Fruit fly (Drosophila melanogaster) whole organism, embryonic: ENCODE data around the gene bmm.

Source experiments
- B-H1 ChIP-seq: fragments of 200-800 bp; sonication (Bioruptor generic); IDR thresholded peaks from 3 replicates; pipeline ENCODE4 v1.3.6; 2022; ENCODE audit warnings: missing biosample characterization, missing genetic modification characterization
- BtbVII ChIP-seq: fragments of 200-800 bp; sonication (Bioruptor generic); optimal IDR thresholded peaks from 3 replicates; lab custom pipeline; 2017; ENCODE audit warnings: missing biosample characterization, mild to moderate bottlenecking, missing genetic modification characterization
- CG10147 ChIP-seq: fragments of 200-800 bp; sonication (Bioruptor generic); optimal IDR thresholded peaks from 2 replicates; lab custom pipeline; 2019; ENCODE audit warnings: missing biosample characterization, mild to moderate bottlenecking, missing genetic modification characterization, moderate library complexity
- CG10543 ChIP-seq: fragments of 200-800 bp; sonication (Bioruptor generic); optimal IDR thresholded peaks from 3 replicates; lab custom pipeline; 2017; ENCODE audit warnings: missing biosample characterization, mild to moderate bottlenecking, missing genetic modification characterization, moderate library complexity
- CG11504 ChIP-seq: fragments of 200-800 bp; sonication (Bioruptor generic); optimal IDR thresholded peaks from 3 replicates; lab custom pipeline; 2019; ENCODE audit warnings: missing biosample characterization, mild to moderate bottlenecking, missing genetic modification characterization, moderate library complexity
- CG12391 ChIP-seq: fragments of 200-800 bp; sonication (Bioruptor generic); optimal IDR thresholded peaks from 3 replicates; lab custom pipeline; 2018; ENCODE audit warnings: missing biosample characterization, mild to moderate bottlenecking, missing genetic modification characterization, moderate library complexity
- CG12942 ChIP-seq: fragments of 200-800 bp; sonication (Bioruptor generic); optimal IDR thresholded peaks from 3 replicates; lab custom pipeline; 2016; ENCODE audit warnings: missing biosample characterization, missing genetic modification characterization
- CG13287 ChIP-seq: fragments of 200-800 bp; sonication (Bioruptor generic); IDR thresholded peaks from 2 replicates; pipeline ENCODE4 v1.3.6; 2022; ENCODE audit warnings: missing biosample characterization, missing genetic modification characterization; ENCODE audit not compliant: partially characterized antibody
- CG14860 ChIP-seq: fragments of 200-800 bp; sonication (Bioruptor generic); IDR thresholded peaks from 3 replicates; pipeline ENCODE4 v1.3.6; 2022; ENCODE audit warnings: missing biosample characterization, missing genetic modification characterization; ENCODE audit not compliant: partially characterized antibody
- CG15269 ChIP-seq: fragments of 200-800 bp; sonication (Bioruptor generic); optimal IDR thresholded peaks from 2 replicates; lab custom pipeline; 2018; ENCODE audit warnings: missing biosample characterization, mild to moderate bottlenecking, missing genetic modification characterization, moderate library complexity
- CG15696 ChIP-seq: fragments of 200-800 bp; sonication (Bioruptor generic); optimal IDR thresholded peaks from 2 replicates; lab custom pipeline; 2019; ENCODE audit warnings: missing biosample characterization, mild to moderate bottlenecking, missing genetic modification characterization, moderate library complexity
- CG1602 ChIP-seq: fragments of 200-800 bp; sonication (Bioruptor generic); optimal IDR thresholded peaks from 3 replicates; lab custom pipeline; 2016; ENCODE audit warnings: missing biosample characterization, missing genetic modification characterization
- CG18599 ChIP-seq: fragments of 200-800 bp; sonication (Bioruptor generic); optimal IDR thresholded peaks from 3 replicates; lab custom pipeline; 2017; ENCODE audit warnings: missing biosample characterization, missing genetic modification characterization, mild to moderate bottlenecking, moderate library complexity, missing genetic modification reagents
- CG2116 ChIP-seq: fragments of 200-800 bp; sonication (Bioruptor generic); optimal IDR thresholded peaks from 3 replicates; lab custom pipeline; 2018; ENCODE audit warnings: missing biosample characterization, mild to moderate bottlenecking, missing genetic modification characterization
- CG2678 ChIP-seq: fragments of 200-800 bp; sonication (Bioruptor generic); optimal IDR thresholded peaks from 3 replicates; lab custom pipeline; 2019; ENCODE audit warnings: missing biosample characterization, mild to moderate bottlenecking, missing genetic modification characterization, moderate library complexity
- CG2712 ChIP-seq: fragments of 200-800 bp; optimal IDR thresholded peaks from 3 replicates; lab custom pipeline; 2019; ENCODE audit warnings: missing biosample characterization, mild to moderate bottlenecking, missing genetic modification characterization, moderate library complexity
- CG31224 ChIP-seq: fragments of 200-800 bp; sonication (Bioruptor generic); IDR thresholded peaks from 2 replicates; pipeline ENCODE4 v1.3.6; 2022; ENCODE audit warnings: missing biosample characterization, missing genetic modification characterization
- CG33557 ChIP-seq: fragments of 200-800 bp; sonication (Bioruptor generic); optimal IDR thresholded peaks from 2 replicates; lab custom pipeline; 2019; ENCODE audit warnings: missing biosample characterization, mild to moderate bottlenecking, missing genetic modification characterization, moderate library complexity
- CG6654 ChIP-seq: fragments of 200-800 bp; sonication (Bioruptor generic); optimal IDR thresholded peaks from 2 replicates; lab custom pipeline; 2017; ENCODE audit warnings: missing biosample characterization, mild to moderate bottlenecking, missing genetic modification characterization
- CG6813 ChIP-seq: fragments of 200-800 bp; sonication (Bioruptor generic); optimal IDR thresholded peaks from 2 replicates; lab custom pipeline; 2017; ENCODE audit warnings: missing biosample characterization, missing genetic modification characterization, mild to moderate bottlenecking, moderate library complexity, missing genetic modification reagents
- CkIIα-i1 ChIP-seq: fragments of 200-800 bp; sonication (Bioruptor generic); IDR thresholded peaks from 2 replicates; pipeline ENCODE4 v1.3.6; 2022; ENCODE audit warnings: missing biosample characterization, missing genetic modification characterization
- Deaf1 ChIP-seq: fragments of 200-800 bp; optimal IDR thresholded peaks from 3 replicates; lab custom pipeline; 2019; ENCODE audit warnings: missing biosample characterization, mild to moderate bottlenecking, missing genetic modification characterization, moderate library complexity
- Elba2 ChIP-seq: fragments of 200-800 bp; sonication (Bioruptor generic); optimal IDR thresholded peaks from 3 replicates; lab custom pipeline; 2016; ENCODE audit warnings: missing biosample characterization, missing genetic modification characterization
- Fer1 ChIP-seq: fragments of 200-800 bp; sonication (Bioruptor generic); optimal IDR thresholded peaks from 2 replicates; lab custom pipeline; 2017; ENCODE audit warnings: missing biosample characterization, mild to moderate bottlenecking, missing genetic modification characterization
- Fer3 ChIP-seq: fragments of 200-800 bp; sonication (Bioruptor generic); optimal IDR thresholded peaks from 2 replicates; lab custom pipeline; 2018; ENCODE audit warnings: missing biosample characterization, mild to moderate bottlenecking, missing genetic modification characterization, moderate library complexity
- HLH4C ChIP-seq: fragments of 200-800 bp; sonication (Bioruptor generic); IDR thresholded peaks from 3 replicates; pipeline ENCODE4 v1.3.6; 2022; ENCODE audit warnings: missing biosample characterization, missing genetic modification characterization; ENCODE audit not compliant: partially characterized antibody
- Hey ChIP-seq: fragments of 200-800 bp; sonication (Bioruptor generic); optimal IDR thresholded peaks from 3 replicates; lab custom pipeline; 2018; ENCODE audit warnings: missing biosample characterization, mild to moderate bottlenecking, missing genetic modification characterization
- Hr51 ChIP-seq, 2 experiments: fragments of 200-800 bp; sonication (Bioruptor generic); optimal IDR thresholded peaks; 2 replicates in 1 of 2; 3 replicates in 1 of 2; lab custom pipeline; 2016 to 2018; ENCODE audit warnings: missing biosample characterization in 2 of 2, missing genetic modification characterization in 2 of 2, mild to moderate bottlenecking in 1 of 2, moderate library complexity in 1 of 2
- Lim3 ChIP-seq: fragments of 200-800 bp; sonication (Bioruptor generic); IDR thresholded peaks from 2 replicates; pipeline ENCODE4 v1.3.6; 2022; ENCODE audit warnings: missing biosample characterization, missing genetic modification characterization
- Max ChIP-seq: fragments of 200-800 bp; sonication (Bioruptor generic); optimal IDR thresholded peaks from 2 replicates; lab custom pipeline; 2016; ENCODE audit warnings: missing biosample characterization, mild to moderate bottlenecking, missing genetic modification characterization
- Mrtf ChIP-seq: fragments of 200-800 bp; sonication (Bioruptor generic); IDR thresholded peaks from 3 replicates; pipeline ENCODE4 v1.3.6; 2022; ENCODE audit warnings: missing biosample characterization, missing genetic modification characterization
- Oaz ChIP-seq: fragments of 200-800 bp; sonication (Bioruptor generic); IDR thresholded peaks from 2 replicates; pipeline ENCODE4 v1.3.6; 2022; ENCODE audit warnings: missing biosample characterization, missing genetic modification characterization
- Taf1 ChIP-seq: fragments of 200-800 bp; sonication (Bioruptor generic); IDR thresholded peaks from 2 replicates; pipeline ENCODE4 v1.3.6; 2022; ENCODE audit warnings: missing biosample characterization, missing genetic modification characterization
- ab ChIP-seq: fragments of 200-800 bp; sonication (Bioruptor generic); optimal IDR thresholded peaks from 2 replicates; lab custom pipeline; 2016; ENCODE audit warnings: missing biosample characterization, missing genetic modification characterization
- bigmax ChIP-seq: fragments of 200-800 bp; sonication (Bioruptor generic); optimal IDR thresholded peaks from 2 replicates; lab custom pipeline; 2018; ENCODE audit warnings: missing biosample characterization, mild to moderate bottlenecking, missing genetic modification characterization
- cad ChIP-seq: fragments of >200 bp; optimal IDR thresholded peaks from 2 replicates; lab custom pipeline; 2017; ENCODE audit warnings: missing biosample characterization, missing genetic modification characterization
- chif ChIP-seq, 2 experiments: fragments of 200-800 bp; sonication (Bioruptor generic); optimal IDR thresholded peaks; 3 replicates each; lab custom pipeline; 2016; ENCODE audit warnings: missing biosample characterization in 2 of 2, missing genetic modification characterization in 2 of 2
- chm ChIP-seq: fragments of 200-800 bp; sonication (Bioruptor generic); IDR thresholded peaks from 2 replicates; pipeline ENCODE4 v1.3.6; 2022; ENCODE audit warnings: missing biosample characterization, missing genetic modification characterization
- chn ChIP-seq: fragments of 200-800 bp; sonication (Bioruptor generic); optimal IDR thresholded peaks from 2 replicates; lab custom pipeline; 2016; ENCODE audit warnings: missing biosample characterization, missing genetic modification characterization
- dati ChIP-seq: fragments of 200-800 bp; sonication (Bioruptor generic); IDR thresholded peaks from 2 replicates; pipeline ENCODE4 v1.3.6; 2022; ENCODE audit warnings: missing biosample characterization, missing genetic modification characterization
- hkb ChIP-seq, 2 experiments: fragments of 200-800 bp in 1 of 2; fragments of >200 bp in 1 of 2; sonication (Bioruptor generic) in 1 of 2; IDR thresholded peaks in 1 of 2; optimal IDR thresholded peaks in 1 of 2; 2 replicates each; pipeline versions ENCODE4 v1.3.6 to Lab custom; 2017 to 2022; ENCODE audit warnings: missing biosample characterization in 1 of 2, missing genetic modification characterization in 1 of 2
- kay ChIP-seq: fragments of 200-800 bp; sonication (Bioruptor generic); optimal IDR thresholded peaks from 2 replicates; lab custom pipeline; 2016; ENCODE audit warnings: missing biosample characterization, missing genetic modification characterization
- mld ChIP-seq: fragments of 200-800 bp; sonication (Bioruptor generic); IDR thresholded peaks from 3 replicates; pipeline ENCODE4 v1.3.6; 2022; ENCODE audit warnings: missing biosample characterization, missing genetic modification characterization; ENCODE audit not compliant: partially characterized antibody
- pros ChIP-seq: fragments of 200-800 bp; sonication (Bioruptor generic); optimal IDR thresholded peaks from 3 replicates; lab custom pipeline; 2019; ENCODE audit warnings: missing biosample characterization, mild to moderate bottlenecking, missing genetic modification characterization, moderate library complexity
- psq ChIP-seq: fragments of 200-800 bp; sonication (Bioruptor generic); optimal IDR thresholded peaks from 2 replicates; lab custom pipeline; 2017; ENCODE audit warnings: missing biosample characterization, missing genetic modification characterization
- row ChIP-seq: fragments of 200-800 bp; sonication (Bioruptor generic); IDR thresholded peaks from 3 replicates; pipeline ENCODE4 v1.3.6; 2022; ENCODE audit warnings: missing biosample characterization, missing genetic modification characterization
- sd ChIP-seq: fragments of 200-800 bp; sonication (Bioruptor generic); optimal IDR thresholded peaks from 3 replicates; lab custom pipeline; 2018; ENCODE audit warnings: missing biosample characterization, mild to moderate bottlenecking, missing genetic modification characterization, moderate library complexity
- seq ChIP-seq: fragments of 200-800 bp; sonication (Bioruptor generic); IDR thresholded peaks from 2 replicates; pipeline ENCODE4 v1.3.6; 2022; ENCODE audit warnings: missing biosample characterization, missing genetic modification characterization
- vfl ChIP-seq: fragments of 200-800 bp; sonication (Bioruptor generic); optimal IDR thresholded peaks from 2 replicates; lab custom pipeline; 2016; ENCODE audit warnings: missing biosample characterization, missing genetic modification characterization
- yki ChIP-seq: fragments of >200 bp; optimal IDR thresholded peaks from 3 replicates; lab custom pipeline; 2018

The bmm gene

dm6 chr3L:14804724-14805221, 18.6 kb upstream of the bmm start, which contains the start of gene CG17839 (continued):
- TF ChIP-seq Taf1 (no peak), yki (lab: Kevin White, UChicago) (no peak), CG14860 (GFP tag; lab: Robert Waterston, UW) (0 out of 3 replicates have a peak, but pooled peaks have one; percentile 34), chm (0 out of 2 replicates have a peak, but pooled peaks have one; percentile 22), CG10543 (GFP tag; lab: Kevin White, UChicago) (peak; percentile 83), CG2712 (tag; lab: Kevin White, UChicago) (no peak), CG2678 (peak; percentile 20), Fer3 (peak; percentile 4), Hey (tag; lab: Kevin White, UChicago) (no peak), ab (GFP tag; lab: Kevin White, UChicago) (no peak), CG1602 (no peak), bigmax (GFP tag; lab: Kevin White, UChicago) (no peak), CkIIα-i1 (no peak), CG15269 (peak; percentile 31), chif (GFP tag; optimal IDR thresholded peaks at IDR 0.05; lab: Kevin White, UChicago) (no peak), pros (GFP tag; lab: Kevin White, UChicago) (no peak), CG15696 (tag; lab: Kevin White, UChicago) (no peak), CG10147 (peak; percentile 14), row (GFP tag; lab: Robert Waterston, UW) (no peak), CG6654 (no peak), CG13287 (GFP tag; lab: Robert Waterston, UW) (peak; percentile 61), chn (no peak), cad (GFP tag; lab: Kevin White, UChicago) (no peak), Lim3 (no peak), CG18599 (GFP tag; lab: Kevin White, UChicago) (peak; percentile 26), CG6813 (GFP tag; lab: Kevin White, UChicago) (peak; percentile 41), B-H1 (GFP tag; lab: Robert Waterston, UW) (no peak; the same call in 2 of the 3 replicates), HLH4C (GFP tag; lab: Robert Waterston, UW) (peak; percentile 40; the same call in 1 of the 3 replicates), BtbVII (GFP tag; lab: Kevin White, UChicago) (peak; percentile 21), Oaz (GFP tag; lab: Robert Waterston, UW) (0 out of 2 replicates have a peak, but pooled peaks have one; percentile 10), Mrtf (no peak), sd (peak; percentile 79), CG12942 (no peak), CG12391 (no peak), CG33557 (GFP tag; lab: Kevin White, UChicago) (no peak), CG11504 (tag; lab: Kevin White, UChicago) (no peak), Hr51 (GFP tag; optimal IDR thresholded peaks at IDR 0.05; lab: Kevin White, UChicago) (no peak), kay (no peak), seq (GFP tag; lab: Robert Waterston, UW) (no peak), hkb (optimal IDR thresholded peaks at IDR 0.05; lab: Kevin White, UChicago) (no peak), hkb (GFP tag; IDR thresholded peaks at IDR 0.05; lab: Robert Waterston, UW) (0 out of 2 replicates have a peak, but pooled peaks have one; percentile 24), Elba2 (no peak), Max (GFP tag; lab: Kevin White, UChicago) (no peak), Fer1 (GFP tag; lab: Kevin White, UChicago) (peak; percentile 74), CG31224 (GFP tag; lab: Robert Waterston, UW) (no peak), dati (GFP tag; lab: Robert Waterston, UW) (no peak), mld (no peak), vfl (no peak), psq (no peak), Deaf1 (peak; percentile 99), CG2116 (GFP tag; lab: Kevin White, UChicago) (no peak)
